Worm (Caenorhabditis elegans): ENCODE results near the gene C30B5.17.
A peak's percentile ranks its signal among the peaks of the same experiment; 100 is the strongest.

The C30B5.17 gene

ce11 chrII:6180552-6180951 is 22.3 kb downstream of the C30B5.17 start:
- TF ChIP-seq nhr-25 (tag; optimal IDR thresholded peaks at IDR 0.05), result no peak
- TF ChIP-seq zag-1 (tag; optimal IDR thresholded peaks at IDR 0.05), result no peak
- TF ChIP-seq blmp-1 (tag; optimal IDR thresholded peaks at IDR 0.05; ENCODE audit: insufficient read depth), result no peak
- TF ChIP-seq Y55F3AM.14 (GFP tag; optimal IDR thresholded peaks at IDR 0.05), result no peak
- TF ChIP-seq aly-2 (tag; optimal IDR thresholded peaks at IDR 0.05), result no peak
- TF ChIP-seq mab-5 (tag; optimal IDR thresholded peaks at IDR 0.05), result no peak
- no peak for TF ChIP-seq nhr-6 (tag; optimal IDR thresholded peaks at IDR 0.05)
- no peak for TF ChIP-seq mbf-1 (tag; optimal IDR thresholded peaks at IDR 0.05)
- no peak for TF ChIP-seq sem-4 (tag; optimal IDR thresholded peaks at IDR 0.05)
- no peak for TF ChIP-seq nhr-10 (tag; optimal IDR thresholded peaks at IDR 0.05)
- TF ChIP-seq unc-55 (GFP tag; optimal IDR thresholded peaks at IDR 0.05), result no peak
- TF ChIP-seq F13H6.1 (tag; optimal IDR thresholded peaks at IDR 0.05), result no peak
- TF ChIP-seq gmeb-1 (tag; optimal IDR thresholded peaks at IDR 0.05), result no peak
- TF ChIP-seq mdl-1 (tag; optimal IDR thresholded peaks at IDR 0.05), result no peak
- no peak for TF ChIP-seq fos-1 (tag; optimal IDR thresholded peaks at IDR 0.05)
- TF ChIP-seq dmd-4 (tag; optimal IDR thresholded peaks at IDR 0.05), result no peak
- no peak for TF ChIP-seq C34F6.9 (tag; optimal IDR thresholded peaks at IDR 0.05)
- TF ChIP-seq alr-1 (tag; optimal IDR thresholded peaks at IDR 0.05), result no peak
- no peak for TF ChIP-seq ztf-11 (tag; optimal IDR thresholded peaks at IDR 0.05)

- TF ChIP-seq nhr-12 (tag; optimal IDR thresholded peaks at IDR 0.05) (no peak), lin-13 (GFP tag; optimal IDR thresholded peaks at IDR 0.05) (no peak), dmd-4 (tag; optimal IDR thresholded peaks at IDR 0.05) (no peak), R02D3.7 (tag; optimal IDR thresholded peaks at IDR 0.05) (no peak), ztf-11 (tag; optimal IDR thresholded peaks at IDR 0.05) (no peak), snpc-4 (tag; optimal IDR thresholded peaks at IDR 0.05) (no peak), nhr-129 (tag; optimal IDR thresholded peaks at IDR 0.05) (no peak), fos-1 (tag; optimal IDR thresholded peaks at IDR 0.05) (no peak), unc-39 (tag; optimal IDR thresholded peaks at IDR 0.05) (no peak), ama-1 (optimal IDR thresholded peaks at IDR 0.05) (no peak), unc-55 (GFP tag; optimal IDR thresholded peaks at IDR 0.05) (no peak), lin-11 (tag; optimal IDR thresholded peaks at IDR 0.05) (no peak), mdl-1 (tag; optimal IDR thresholded peaks at IDR 0.05) (no peak), ztf-1 (GFP tag; conservative IDR thresholded peaks at IDR 0.05) (no peak), sma-9 (GFP tag; optimal IDR thresholded peaks at IDR 0.05) (no peak), sma-9 (tag; optimal IDR thresholded peaks at IDR 0.05) (no peak), nhr-77 (tag; optimal IDR thresholded peaks at IDR 0.05) (no peak)
These were observed 23.3 kb downstream of the C30B5.17 start, which contains the start of gene F40H3.1 for ce11 chrII:6179531-6179930. TSS of gene F40H3.1 (plus strand) at chrII:6179831.

- TF ChIP-seq nhr-129 (tag; optimal IDR thresholded peaks at IDR 0.05) (no peak), ztf-4 (tag; optimal IDR thresholded peaks at IDR 0.05) (no peak), sma-9 (GFP tag; optimal IDR thresholded peaks at IDR 0.05) (no peak), sma-9 (tag; optimal IDR thresholded peaks at IDR 0.05) (no peak), nhr-77 (tag; optimal IDR thresholded peaks at IDR 0.05) (no peak), nhr-237 (tag; optimal IDR thresholded peaks at IDR 0.05) (no peak)
These were observed 24.1 kb downstream of the C30B5.17 start for ce11 chrII:6178743-6179129.

- TF ChIP-seq lsy-2 (tag; optimal IDR thresholded peaks at IDR 0.05) (no peak), sma-9 (GFP tag; optimal IDR thresholded peaks at IDR 0.05) (peak; percentile 31), sma-9 (tag; optimal IDR thresholded peaks at IDR 0.05) (no peak), mbf-1 (tag; optimal IDR thresholded peaks at IDR 0.05) (no peak), blmp-1 (tag; optimal IDR thresholded peaks at IDR 0.05; ENCODE audit: insufficient read depth) (peak; percentile 62), skn-1 (tag; optimal IDR thresholded peaks at IDR 0.05) (no peak), ZK546.5 (tag; optimal IDR thresholded peaks at IDR 0.05) (no peak), ztf-1 (GFP tag; conservative IDR thresholded peaks at IDR 0.05) (no peak), fos-1 (tag; optimal IDR thresholded peaks at IDR 0.05) (peak; percentile 82), Y55F3AM.14 (GFP tag; optimal IDR thresholded peaks at IDR 0.05) (no peak), nhr-25 (tag; optimal IDR thresholded peaks at IDR 0.05) (peak; percentile 45), unc-62 (GFP tag; optimal IDR thresholded peaks at IDR 0.05) (no peak), nhr-11 (tag; optimal IDR thresholded peaks at IDR 0.05) (no peak), nhr-12 (tag; optimal IDR thresholded peaks at IDR 0.05) (no peak), crh-2 (tag; optimal IDR thresholded peaks at IDR 0.05) (no peak)
These were observed 24.7 kb downstream of the C30B5.17 start for ce11 chrII:6177975-6178742.
